Worm (Caenorhabditis elegans): ENCODE results near the gene H05C05.4.

ce11 chrIII:2946626-2947168 is 696 bp upstream of the H05C05.4 start, which contains the start of gene H05C05.1:
- no peak for TF ChIP-seq W03F9.2 (tag; optimal IDR thresholded peaks at IDR 0.05)
- no peak for TF ChIP-seq him-1 (tag; optimal IDR thresholded peaks at IDR 0.05)

All from whole organism, L4/young adult.